Worm (Caenorhabditis elegans) whole organism, mixed stage, embryonic: ENCODE measurements around the gene ins-21.

Experiments used
- M03D4.4 ChIP-seq: sonication (generic microtip); optimal IDR thresholded peaks from 2 replicates; lab custom pipeline; 2017; ENCODE audit warnings: mild to moderate bottlenecking, missing genetic modification characterization, missing compliant biosample characterization
- bed-3 ChIP-seq: fragments of 200-800 bp; sonication (Bioruptor generic); optimal IDR thresholded peaks from 3 replicates; lab custom pipeline; 2018; ENCODE audit warnings: mild to moderate bottlenecking, missing genetic modification characterization, moderate library complexity, missing compliant biosample characterization
- blmp-1 ChIP-seq: fragments of 150-350 bp; optimal IDR thresholded peaks from 2 replicates; lab custom pipeline; 2014; ENCODE audit warnings: missing biosample characterization, missing genetic modification characterization
- ceh-39 ChIP-seq: fragments of 150-350 bp; optimal IDR thresholded peaks from 2 replicates; lab custom pipeline; 2014; ENCODE audit warnings: missing biosample characterization, missing genetic modification characterization
- ceh-43 ChIP-seq: fragments of 200-800 bp; sonication (Bioruptor generic); optimal IDR thresholded peaks from 2 replicates; lab custom pipeline; 2018; ENCODE audit warnings: mild to moderate bottlenecking, missing genetic modification characterization, moderate library complexity, missing compliant biosample characterization
- ceh-83 ChIP-seq: fragments of 200-800 bp; sonication (Bioruptor generic); optimal IDR thresholded peaks from 2 replicates; lab custom pipeline; 2018; ENCODE audit warnings: mild to moderate bottlenecking, missing genetic modification characterization, missing compliant biosample characterization
- ces-1 ChIP-seq: fragments of 150-350 bp; optimal IDR thresholded peaks from 2 replicates; lab custom pipeline; 2014; ENCODE audit warnings: missing biosample characterization, missing genetic modification reagents, missing genetic modification characterization
- cnd-1 ChIP-seq: fragments of 200-800 bp; sonication (Bioruptor generic); optimal IDR thresholded peaks from 2 replicates; lab custom pipeline; 2018; ENCODE audit warnings: mild to moderate bottlenecking, missing genetic modification characterization, missing compliant biosample characterization
- drap-1 ChIP-seq: fragments of 200-800 bp; sonication (Bioruptor generic); optimal IDR thresholded peaks from 3 replicates; lab custom pipeline; 2018; ENCODE audit warnings: mild to moderate bottlenecking, missing genetic modification characterization, missing compliant biosample characterization
- elt-1 ChIP-seq: sonication (generic microtip); optimal IDR thresholded peaks from 2 replicates; lab custom pipeline; 2017; ENCODE audit warnings: missing genetic modification characterization, mild to moderate bottlenecking, missing compliant biosample characterization, antibody characterized with exemption, moderate library complexity, borderline replicate concordance; ENCODE audit not compliant: insufficient read depth
- flh-1 ChIP-seq: fragments of 200-800 bp; sonication (Bioruptor generic); optimal IDR thresholded peaks from 2 replicates; lab custom pipeline; 2018; ENCODE audit warnings: mild to moderate bottlenecking, missing genetic modification characterization, moderate library complexity, missing compliant biosample characterization
- hlh-1 ChIP-seq: fragments of 150-350 bp; optimal IDR thresholded peaks from 2 replicates; lab custom pipeline; 2014; ENCODE audit warnings: missing biosample characterization, missing genetic modification reagents, missing genetic modification characterization
- lin-32 ChIP-seq: fragments of 200-800 bp; sonication (Bioruptor generic); optimal IDR thresholded peaks from 2 replicates; lab custom pipeline; 2018; ENCODE audit warnings: mild to moderate bottlenecking, missing genetic modification characterization, missing compliant biosample characterization
- lsy-2 ChIP-seq: fragments of 150-350 bp; optimal IDR thresholded peaks from 2 replicates; lab custom pipeline; 2014; ENCODE audit warnings: missing biosample characterization, missing genetic modification characterization
- mab-5 ChIP-seq: fragments of 150-350 bp; optimal IDR thresholded peaks from 2 replicates; lab custom pipeline; 2014; ENCODE audit warnings: missing biosample characterization, missing genetic modification characterization
- mep-1 ChIP-seq: fragments of 150-350 bp; optimal IDR thresholded peaks from 2 replicates; lab custom pipeline; 2017; ENCODE audit warnings: missing biosample characterization, missing genetic modification reagents, missing genetic modification characterization, inconsistent platforms
- mls-2 ChIP-seq: sonication (generic microtip); optimal IDR thresholded peaks from 2 replicates; lab custom pipeline; 2016; ENCODE audit warnings: mild to moderate bottlenecking, missing genetic modification characterization, moderate library complexity, missing compliant biosample characterization
- nhr-2 ChIP-seq: fragments of 150-350 bp; optimal IDR thresholded peaks from 2 replicates; lab custom pipeline; 2014; ENCODE audit warnings: missing biosample characterization, missing genetic modification characterization
- nhr-237 ChIP-seq: fragments of 150-350 bp; optimal IDR thresholded peaks from 2 replicates; lab custom pipeline; 2014; ENCODE audit warnings: missing biosample characterization, missing genetic modification characterization
- nhr-76 ChIP-seq: sonication (generic microtip); optimal IDR thresholded peaks from 2 replicates; lab custom pipeline; 2017; ENCODE audit warnings: missing biosample characterization, missing genetic modification characterization
- pha-4 ChIP-seq: fragments of 150-350 bp; optimal IDR thresholded peaks from 2 replicates; lab custom pipeline; 2018; ENCODE audit warnings: missing biosample characterization, missing genetic modification reagents, missing genetic modification characterization
- sem-2 ChIP-seq: fragments of 200-800 bp; sonication (Bioruptor generic); optimal IDR thresholded peaks from 2 replicates; lab custom pipeline; 2018; ENCODE audit warnings: mild to moderate bottlenecking, missing genetic modification characterization, missing compliant biosample characterization
- sptf-1 ChIP-seq: sonication (generic microtip); optimal IDR thresholded peaks from 2 replicates; lab custom pipeline; 2017; ENCODE audit warnings: mild to moderate bottlenecking, missing genetic modification characterization, moderate library complexity, missing compliant biosample characterization
- tbx-8 ChIP-seq: fragments of 200-800 bp; sonication (Bioruptor generic); optimal IDR thresholded peaks from 2 replicates; lab custom pipeline; 2018; ENCODE audit warnings: mild to moderate bottlenecking, missing genetic modification characterization, moderate library complexity, missing compliant biosample characterization
- unc-120 ChIP-seq: sonication (generic microtip); optimal IDR thresholded peaks from 2 replicates; lab custom pipeline; 2017; ENCODE audit warnings: missing genetic modification characterization, missing compliant biosample characterization; ENCODE audit not compliant: poor library complexity, severe bottlenecking
- unc-39 ChIP-seq: fragments of 150-350 bp; optimal IDR thresholded peaks from 2 replicates; lab custom pipeline; 2014; ENCODE audit warnings: missing biosample characterization, missing genetic modification characterization
- unc-62 ChIP-seq: fragments of 150-350 bp; optimal IDR thresholded peaks from 2 replicates; lab custom pipeline; 2014; ENCODE audit warnings: missing biosample characterization, missing genetic modification reagents, missing genetic modification characterization
- zip-8 ChIP-seq: fragments of 150-350 bp; optimal IDR thresholded peaks from 2 replicates; lab custom pipeline; 2014; ENCODE audit warnings: missing biosample characterization, missing genetic modification characterization
- ztf-11 ChIP-seq: fragments of 150-350 bp; optimal IDR thresholded peaks from 2 replicates; lab custom pipeline; 2014; ENCODE audit warnings: missing biosample characterization, missing genetic modification characterization

Gene ins-21

DNA sequence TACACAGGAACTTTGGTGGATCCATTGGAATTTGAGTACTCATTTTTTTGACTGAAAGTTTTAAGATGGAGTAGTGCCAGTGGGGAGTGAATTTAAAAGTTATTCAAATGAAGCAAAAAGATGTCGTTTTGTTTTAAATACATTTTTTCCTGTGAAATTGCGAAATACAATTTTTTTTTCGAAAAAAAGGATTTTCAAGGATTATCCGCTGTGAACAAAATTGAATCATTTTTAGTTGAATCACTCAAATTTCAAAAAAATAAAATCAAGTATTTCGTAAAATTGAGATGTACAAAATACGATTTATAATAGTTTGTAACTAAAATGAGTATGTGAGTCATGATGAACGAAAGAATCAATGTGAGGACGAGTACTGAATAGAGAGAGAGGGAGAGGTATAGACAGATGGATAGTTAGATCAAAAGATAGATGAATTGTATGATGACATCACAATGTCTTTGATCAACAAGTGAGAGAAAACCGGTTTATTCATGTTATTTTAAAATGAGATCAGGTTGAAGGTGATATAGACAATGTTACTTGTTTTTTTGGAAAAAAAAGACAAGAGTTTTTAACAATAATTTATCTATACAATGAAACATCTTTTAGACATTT, 16.7 kb upstream of the ins-21 start, which contains the start of gene C05B5.8:
TSS of gene C05B5.8 (minus strand) at position 51 of the 615 bp plus-strand sequence.
- TF ChIP-seq ztf-11 (no peak), mls-2 (tag; lab: Kevin White, UChicago) (no peak), unc-62 (GFP tag; lab: Kevin White, UChicago) (no peak), cnd-1 (tag; lab: Kevin White, UChicago) (no peak), hlh-1 (tag; lab: Kevin White, UChicago) (no peak), sem-2 (GFP tag; lab: Kevin White, UChicago) (no peak), flh-1 (GFP tag; lab: Kevin White, UChicago) (no peak), sptf-1 (no peak), M03D4.4 (tag; lab: Kevin White, UChicago) (no peak), lin-32 (GFP tag; lab: Kevin White, UChicago) (no peak), bed-3 (GFP tag; lab: Kevin White, UChicago) (no peak)

DNA sequence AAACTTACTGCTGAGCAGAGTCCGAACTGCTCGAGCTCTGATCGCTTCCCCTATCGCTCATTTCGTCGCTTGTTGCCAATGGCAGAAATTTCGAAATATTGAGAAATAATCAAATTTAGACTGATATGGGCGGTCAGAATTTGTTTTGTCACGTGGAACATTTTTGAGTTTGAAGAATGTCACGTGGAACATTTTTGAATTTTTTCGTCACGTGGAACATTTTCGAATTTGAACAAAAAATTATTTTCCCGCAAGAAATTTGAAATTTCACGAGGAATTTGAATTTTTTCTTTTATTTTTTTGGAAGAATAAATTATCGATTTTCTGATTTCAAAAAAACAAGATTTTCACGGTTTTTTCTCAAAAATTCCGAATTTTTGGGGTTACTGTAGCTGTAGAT, 13.4 kb upstream of the ins-21 start, which contains the start of gene fbxa-155:
TSS of gene fbxa-155 (minus strand) at position 101 of the 400 bp plus-strand sequence.
- TF ChIP-seq nhr-2 (no peak), ceh-83 (GFP tag; lab: Kevin White, UChicago) (no peak), bed-3 (GFP tag; lab: Kevin White, UChicago) (no peak), ztf-11 (no peak), drap-1 (no peak)

ce11 chrIII:10012136-10012535, 11.4 kb upstream of the ins-21 start, which contains the start of gene C05B5.16:
C05B5.16 (plus strand) TSS chrIII:10012436.
- TF ChIP-seq tbx-8 (GFP tag; lab: Kevin White, UChicago) (no peak), mep-1 (no peak), unc-120 (tag; lab: Kevin White, UChicago) (no peak), drap-1 (no peak), ceh-39 (no peak), elt-1 (tag; lab: Kevin White, UChicago) (no peak), lin-32 (GFP tag; lab: Kevin White, UChicago) (no peak), mab-5 (no peak), unc-39 (no peak), ceh-83 (GFP tag; lab: Kevin White, UChicago) (no peak), hlh-1 (tag; lab: Kevin White, UChicago) (no peak), nhr-76 (tag; lab: Kevin White, UChicago) (no peak), lsy-2 (tag; lab: Kevin White, UChicago) (no peak), ztf-11 (no peak), sptf-1 (no peak), nhr-2 (no peak), nhr-237 (tag; lab: Kevin White, UChicago) (no peak)

ce11 chrIII:10016413-10017051, 7.0 kb upstream of the ins-21 start, which contains the start of gene rgs-1:
rgs-1 (minus strand) TSS chrIII:10016558.
- TF ChIP-seq sptf-1: peak; percentile 38
- TF ChIP-seq flh-1 (GFP tag; lab: Kevin White, UChicago): no peak
- TF ChIP-seq lsy-2 (tag; lab: Kevin White, UChicago): peak; percentile 1
- peak; percentile 59 for TF ChIP-seq ces-1 (GFP tag; lab: Kevin White, UChicago)
- TF ChIP-seq mab-5: no peak
- TF ChIP-seq zip-8 (tag; lab: Kevin White, UChicago): no peak
- TF ChIP-seq unc-62 (GFP tag; lab: Kevin White, UChicago): peak; percentile 25
- no peak for TF ChIP-seq cnd-1 (tag; lab: Kevin White, UChicago)
- no peak for TF ChIP-seq unc-39
- TF ChIP-seq mep-1: peak; percentile 35

ce11 chrIII:10018007-10018406, 5.5 kb upstream of the ins-21 start:
- TF ChIP-seq nhr-76 (tag; lab: Kevin White, UChicago): no peak
- TF ChIP-seq ces-1 (GFP tag; lab: Kevin White, UChicago): peak; percentile 95

ce11 chrIII:10025989-10026388, 2.4 kb downstream of the ins-21 start, which contains the start of gene ins-22:
ins-22 (plus strand) TSS chrIII:10026289.
- TF ChIP-seq drap-1: no peak
- no peak for TF ChIP-seq nhr-237 (tag; lab: Kevin White, UChicago)
- TF ChIP-seq ceh-43 (GFP tag; lab: Kevin White, UChicago): no peak
- TF ChIP-seq sem-2 (GFP tag; lab: Kevin White, UChicago): no peak
- TF ChIP-seq pha-4 (tag; lab: Kevin White, UChicago): no peak
- no peak for TF ChIP-seq blmp-1 (tag; lab: Kevin White, UChicago)
